Worm (Caenorhabditis elegans): Measurements from ENCODE around the gene tbc-20.

The tbc-20 gene

DNA sequence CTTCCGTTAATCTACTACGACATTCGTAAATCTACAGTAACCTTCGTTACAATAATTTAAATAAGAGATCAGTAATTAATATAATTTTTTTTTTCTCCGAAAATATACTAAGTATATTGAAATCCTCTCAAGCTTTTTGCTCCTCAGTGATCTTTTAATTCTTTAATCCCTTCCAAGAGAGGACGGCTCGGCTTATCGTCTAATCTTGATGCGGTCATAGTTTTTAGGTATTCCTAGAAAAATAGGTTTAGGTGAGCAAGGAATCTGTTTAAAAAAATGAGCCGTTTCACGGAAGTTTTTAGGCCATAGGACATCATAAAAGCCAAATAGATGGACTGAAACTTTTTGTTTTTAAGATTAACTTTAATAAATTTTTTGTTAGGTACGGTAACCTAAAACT, 33.8 kb downstream of the tbc-20 start:
- TF ChIP-seq tbx-37 (GFP tag; conservative IDR thresholded peaks at IDR 0.05): no peak
- no peak for TF ChIP-seq ets-7 (tag; optimal IDR thresholded peaks at IDR 0.05)
- TF ChIP-seq ceh-36 (tag; optimal IDR thresholded peaks at IDR 0.05): peak; percentile 6
- TF ChIP-seq ama-1 (optimal IDR thresholded peaks at IDR 0.05): no peak
- no peak for TF ChIP-seq B0310.2 (tag; optimal IDR thresholded peaks at IDR 0.05)
- no peak for TF ChIP-seq hmbx-1 (tag; optimal IDR thresholded peaks at IDR 0.05)
- TF ChIP-seq hnd-1 (tag; optimal IDR thresholded peaks at IDR 0.05): no peak
- TF ChIP-seq hmg-4 (GFP tag; optimal IDR thresholded peaks at IDR 0.05): no peak

DNA sequence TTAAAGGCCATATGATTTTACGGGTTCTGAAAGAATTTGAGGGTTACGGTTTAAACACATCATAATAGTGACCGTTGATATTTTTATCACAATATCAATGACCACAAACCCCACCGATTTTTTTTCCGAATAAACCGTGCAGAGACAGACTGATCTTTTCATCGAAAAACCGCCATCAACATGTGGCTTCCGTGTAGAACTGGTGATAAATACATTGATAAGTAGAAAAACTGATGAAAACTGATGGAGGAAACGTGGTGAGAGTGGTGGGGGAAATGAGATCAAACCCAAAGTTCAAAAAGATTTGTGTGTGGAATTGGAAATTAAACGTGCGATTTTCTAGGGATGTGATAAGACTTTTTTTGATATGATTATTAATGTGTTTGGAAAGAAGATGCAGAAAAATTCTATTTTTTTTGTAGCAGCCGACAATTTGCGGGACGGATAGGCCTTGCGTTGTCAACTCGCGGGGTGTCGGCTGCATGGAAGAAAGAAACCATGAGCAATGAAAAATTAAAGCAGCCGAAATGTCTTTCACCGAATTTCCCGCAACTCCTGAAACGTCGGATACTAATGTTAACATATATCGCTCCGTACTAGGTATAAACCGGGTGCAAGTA, 40.4 kb downstream of the tbc-20 start:
- TF ChIP-seq ceh-36 (tag; optimal IDR thresholded peaks at IDR 0.05) (no peak), tbx-37 (GFP tag; conservative IDR thresholded peaks at IDR 0.05) (no peak), pes-1 (GFP tag; IDR thresholded peaks at IDR 0.05) (no peak), hnd-1 (tag; optimal IDR thresholded peaks at IDR 0.05) (no peak), flt-1 (GFP tag; IDR thresholded peaks at IDR 0.05) (no peak), sea-1 (GFP tag; conservative IDR thresholded peaks at IDR 0.05) (no peak), ets-7 (tag; optimal IDR thresholded peaks at IDR 0.05) (no peak), tbx-11 (GFP tag; IDR thresholded peaks at IDR 0.05) (no peak), aly-1 (tag; optimal IDR thresholded peaks at IDR 0.05) (no peak)

DNA sequence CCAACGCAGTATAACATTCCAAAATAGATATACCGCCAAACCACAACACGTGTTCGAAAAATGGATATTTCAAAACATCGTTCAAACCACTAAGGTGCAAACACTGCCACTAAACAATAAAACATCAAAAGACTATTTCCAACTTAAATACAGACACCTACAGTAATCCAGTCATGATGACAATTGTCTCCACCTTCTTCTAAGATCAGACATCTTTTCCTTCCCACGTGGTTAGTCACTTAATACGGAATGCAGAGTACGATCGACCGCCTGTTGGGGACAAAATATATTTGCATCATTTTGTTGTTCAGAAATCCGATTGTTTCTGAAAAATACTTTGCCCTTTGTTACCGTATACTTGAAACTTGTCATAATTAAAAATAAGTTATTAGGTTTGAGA, 43.0 kb downstream of the tbc-20 start:
- TF ChIP-seq ceh-13 (GFP tag; optimal IDR thresholded peaks at IDR 0.05) (no peak), aly-1 (tag; optimal IDR thresholded peaks at IDR 0.05) (no peak), F13C5.2 (tag; optimal IDR thresholded peaks at IDR 0.05) (no peak), tra-4 (tag; optimal IDR thresholded peaks at IDR 0.05) (no peak), tbx-11 (GFP tag; IDR thresholded peaks at IDR 0.05) (no peak), hmg-4 (GFP tag; optimal IDR thresholded peaks at IDR 0.05) (no peak), ets-7 (tag; optimal IDR thresholded peaks at IDR 0.05) (no peak), hmbx-1 (tag; optimal IDR thresholded peaks at IDR 0.05) (no peak), hnd-1 (tag; optimal IDR thresholded peaks at IDR 0.05) (no peak), ceh-36 (tag; optimal IDR thresholded peaks at IDR 0.05) (no peak), flt-1 (GFP tag; IDR thresholded peaks at IDR 0.05) (no peak), B0310.2 (tag; optimal IDR thresholded peaks at IDR 0.05) (no peak), pes-1 (GFP tag; IDR thresholded peaks at IDR 0.05) (no peak), tbx-37 (GFP tag; conservative IDR thresholded peaks at IDR 0.05) (no peak), sea-1 (GFP tag; conservative IDR thresholded peaks at IDR 0.05) (no peak), ama-1 (optimal IDR thresholded peaks at IDR 0.05) (no peak), scrt-1 (GFP tag; IDR thresholded peaks at IDR 0.05) (no peak)

DNA sequence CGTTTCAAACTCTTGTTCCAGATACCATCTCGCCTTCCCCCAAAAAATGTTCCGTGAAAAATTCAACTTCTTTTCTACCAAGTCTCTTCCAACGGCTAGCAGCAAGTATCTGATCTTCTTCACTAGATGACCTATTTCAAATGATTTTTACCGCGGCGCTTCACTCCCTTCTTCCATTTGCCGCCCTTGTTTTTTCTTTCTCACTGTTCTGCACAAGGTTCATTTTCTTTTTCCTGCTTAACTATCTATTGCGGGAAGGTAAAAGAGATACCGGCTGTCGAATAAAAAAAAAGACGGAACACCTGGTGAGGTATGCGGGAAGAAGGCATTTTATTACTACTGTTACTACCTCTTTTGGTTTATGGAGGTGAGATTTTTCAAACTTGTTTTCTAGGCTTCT, 44.7 kb downstream of the tbc-20 start, which contains the start of gene cdh-7:
Gene cdh-7 (plus strand): TSS at position 214 of the 400 bp plus-strand sequence.
- TF ChIP-seq flt-1 (GFP tag; IDR thresholded peaks at IDR 0.05) (no peak), sea-1 (GFP tag; conservative IDR thresholded peaks at IDR 0.05) (no peak), ama-1 (optimal IDR thresholded peaks at IDR 0.05) (no peak), ceh-13 (GFP tag; optimal IDR thresholded peaks at IDR 0.05) (no peak), scrt-1 (GFP tag; IDR thresholded peaks at IDR 0.05) (no peak), tbx-37 (GFP tag; conservative IDR thresholded peaks at IDR 0.05) (no peak), aly-1 (tag; optimal IDR thresholded peaks at IDR 0.05) (no peak), tbx-11 (GFP tag; IDR thresholded peaks at IDR 0.05) (no peak), ceh-36 (tag; optimal IDR thresholded peaks at IDR 0.05) (no peak), tra-4 (tag; optimal IDR thresholded peaks at IDR 0.05) (no peak), hmg-4 (GFP tag; optimal IDR thresholded peaks at IDR 0.05) (no peak), B0310.2 (tag; optimal IDR thresholded peaks at IDR 0.05) (no peak), pes-1 (GFP tag; IDR thresholded peaks at IDR 0.05) (no peak), ets-7 (tag; optimal IDR thresholded peaks at IDR 0.05) (no peak), hmbx-1 (tag; optimal IDR thresholded peaks at IDR 0.05) (no peak), F13C5.2 (tag; optimal IDR thresholded peaks at IDR 0.05) (no peak), hnd-1 (tag; optimal IDR thresholded peaks at IDR 0.05) (no peak)

DNA sequence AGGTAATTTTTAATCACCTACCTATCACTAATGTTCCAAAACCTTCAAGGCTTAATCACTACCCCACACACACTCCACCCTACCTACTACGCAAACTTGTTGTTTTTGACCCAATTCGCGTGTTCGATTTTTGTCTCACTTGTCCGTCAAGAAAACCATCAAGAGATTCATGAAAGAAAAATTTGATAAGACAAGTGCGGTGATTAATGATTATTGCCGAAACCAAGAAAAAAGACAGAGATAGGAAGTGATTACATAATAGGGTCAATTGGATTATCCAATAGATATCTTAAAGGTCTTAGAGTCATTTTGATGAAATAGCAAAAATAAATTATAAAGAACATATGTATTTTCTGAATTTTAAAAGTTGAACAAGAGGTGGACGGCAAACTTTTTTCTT, 46.0 kb downstream of the tbc-20 start:
- TF ChIP-seq tbx-11 (GFP tag; IDR thresholded peaks at IDR 0.05) (no peak), tra-4 (tag; optimal IDR thresholded peaks at IDR 0.05) (no peak), hnd-1 (tag; optimal IDR thresholded peaks at IDR 0.05) (no peak), sea-1 (GFP tag; conservative IDR thresholded peaks at IDR 0.05) (no peak), ets-7 (tag; optimal IDR thresholded peaks at IDR 0.05) (no peak), ama-1 (optimal IDR thresholded peaks at IDR 0.05) (no peak)

DNA sequence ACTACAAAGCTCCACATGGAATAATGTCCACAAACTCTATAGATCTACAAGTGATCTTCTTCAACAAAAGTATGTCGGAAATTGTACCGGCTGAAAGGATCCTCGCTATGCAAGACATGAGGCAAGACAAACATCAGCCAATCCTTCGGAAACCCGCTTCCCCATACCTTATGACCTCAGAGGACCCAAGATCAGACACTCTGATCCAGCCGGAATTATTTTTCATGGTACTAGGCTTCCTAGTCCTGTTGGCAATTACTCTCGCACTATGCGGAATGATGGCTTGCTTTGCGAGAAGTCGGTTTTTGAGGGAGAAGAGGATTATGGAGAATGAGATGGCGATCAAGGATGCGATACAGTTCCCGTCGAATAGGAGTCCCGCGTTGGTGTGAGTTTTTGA, 51.6 kb downstream of the tbc-20 start:
- TF ChIP-seq aly-1 (tag; optimal IDR thresholded peaks at IDR 0.05): no peak
- no peak for TF ChIP-seq flt-1 (GFP tag; IDR thresholded peaks at IDR 0.05)
- TF ChIP-seq hnd-1 (tag; optimal IDR thresholded peaks at IDR 0.05): no peak
- no peak for TF ChIP-seq tbx-37 (GFP tag; conservative IDR thresholded peaks at IDR 0.05)
- no peak for TF ChIP-seq scrt-1 (GFP tag; IDR thresholded peaks at IDR 0.05)
- TF ChIP-seq F13C5.2 (tag; optimal IDR thresholded peaks at IDR 0.05): no peak
- no peak for TF ChIP-seq pes-1 (GFP tag; IDR thresholded peaks at IDR 0.05)
- TF ChIP-seq hmbx-1 (tag; optimal IDR thresholded peaks at IDR 0.05): no peak
- no peak for TF ChIP-seq tra-4 (tag; optimal IDR thresholded peaks at IDR 0.05)
- TF ChIP-seq ceh-13 (GFP tag; optimal IDR thresholded peaks at IDR 0.05): no peak
- TF ChIP-seq tbx-11 (GFP tag; IDR thresholded peaks at IDR 0.05): no peak

All from whole organism, early embryonic.